Fruit fly (Drosophila melanogaster) whole organism, embryonic: ENCODE results near the gene Nup107.

Experiments used
- B-H2 ChIP-seq: fragments of 200-800 bp; sonication (Bioruptor generic); optimal IDR thresholded peaks from 2 replicates; lab custom pipeline; 2018; ENCODE audit warnings: missing biosample characterization, mild to moderate bottlenecking, missing genetic modification characterization
- Blimp-1 ChIP-seq: fragments of 200-800 bp; sonication (Bioruptor generic); optimal IDR thresholded peaks from 3 replicates; lab custom pipeline; 2018; ENCODE audit warnings: missing biosample characterization, missing genetic modification characterization, mild to moderate bottlenecking, moderate library complexity, missing genetic modification reagents
- CG11398 ChIP-seq: fragments of 200-800 bp; sonication (Bioruptor generic); optimal IDR thresholded peaks from 2 replicates; lab custom pipeline; 2016; ENCODE audit warnings: missing biosample characterization, missing genetic modification characterization
- CG11723 ChIP-seq: fragments of 200-800 bp; sonication (Bioruptor generic); optimal IDR thresholded peaks from 2 replicates; lab custom pipeline; 2017; ENCODE audit warnings: missing biosample characterization, mild to moderate bottlenecking, missing genetic modification characterization
- CG12659 ChIP-seq: fragments of 200-800 bp; sonication (Bioruptor generic); optimal IDR thresholded peaks from 3 replicates; lab custom pipeline; 2017; ENCODE audit warnings: mild to moderate bottlenecking, missing biosample characterization, missing genetic modification reagents, missing genetic modification characterization
- CG13894 ChIP-seq: fragments of 200-800 bp; sonication (Bioruptor generic); optimal IDR thresholded peaks from 3 replicates; lab custom pipeline; 2018; ENCODE audit warnings: missing biosample characterization, mild to moderate bottlenecking, missing genetic modification characterization, moderate library complexity
- CG1792 ChIP-seq: fragments of 200-800 bp; sonication (Bioruptor generic); optimal IDR thresholded peaks from 2 replicates; lab custom pipeline; 2016; ENCODE audit warnings: missing biosample characterization, missing genetic modification characterization
- CG18011 ChIP-seq: fragments of 200-800 bp; sonication (Bioruptor generic); optimal IDR thresholded peaks from 2 replicates; lab custom pipeline; 2017; ENCODE audit warnings: missing biosample characterization, missing genetic modification characterization, mild to moderate bottlenecking, moderate library complexity, missing genotype
- CG2678 ChIP-seq: fragments of 200-800 bp; sonication (Bioruptor generic); optimal IDR thresholded peaks from 3 replicates; lab custom pipeline; 2019; ENCODE audit warnings: missing biosample characterization, mild to moderate bottlenecking, missing genetic modification characterization, moderate library complexity
- CG31365 ChIP-seq: fragments of 200-800 bp; sonication (Bioruptor generic); optimal IDR thresholded peaks from 2 replicates; lab custom pipeline; 2018; ENCODE audit warnings: missing biosample characterization, mild to moderate bottlenecking, missing genetic modification characterization
- CG32532 ChIP-seq: fragments of 200-800 bp; sonication (Bioruptor generic); IDR thresholded peaks from 2 replicates; pipeline ENCODE4 v1.3.6; 2022; ENCODE audit warnings: missing biosample characterization, missing genetic modification characterization
- CG3726 ChIP-seq: fragments of 200-800 bp; sonication (Bioruptor generic); IDR thresholded peaks from 3 replicates; pipeline ENCODE4, ENCODE4 v1.3.6; 2022; ENCODE audit warnings: missing biosample characterization, missing genetic modification characterization
- CG7556 ChIP-seq: fragments of 200-800 bp; sonication (Bioruptor generic); optimal IDR thresholded peaks from 2 replicates; lab custom pipeline; 2017; ENCODE audit warnings: missing biosample characterization, mild to moderate bottlenecking, missing genetic modification characterization
- CG8359 ChIP-seq: fragments of 200-800 bp; sonication (Bioruptor generic); optimal IDR thresholded peaks from 2 replicates; lab custom pipeline; 2017; ENCODE audit warnings: missing biosample characterization, mild to moderate bottlenecking, missing genetic modification characterization, borderline replicate concordance
- CG9876 ChIP-seq: fragments of 200-800 bp; sonication (Bioruptor generic); optimal IDR thresholded peaks from 2 replicates; lab custom pipeline; 2016; ENCODE audit warnings: missing biosample characterization, missing genetic modification characterization
- D19B ChIP-seq: fragments of 200-800 bp; sonication (Bioruptor generic); optimal IDR thresholded peaks from 2 replicates; lab custom pipeline; 2017; ENCODE audit warnings: missing biosample characterization, mild to moderate bottlenecking, missing genetic modification characterization
- Doc2 ChIP-seq: fragments of 200-800 bp; sonication (Bioruptor generic); IDR thresholded peaks from 2 replicates; pipeline ENCODE4 v1.3.6; 2022; ENCODE audit warnings: missing biosample characterization, missing genetic modification characterization
- E2f2 ChIP-seq: fragments of 200-800 bp; sonication (Bioruptor generic); IDR thresholded peaks from 2 replicates; pipeline ENCODE4 v1.3.6; 2022; ENCODE audit warnings: missing biosample characterization, missing genetic modification characterization
- Lim3 ChIP-seq: fragments of 200-800 bp; sonication (Bioruptor generic); IDR thresholded peaks from 2 replicates; pipeline ENCODE4 v1.3.6; 2022; ENCODE audit warnings: missing biosample characterization, missing genetic modification characterization
- MBD-R2 ChIP-seq: fragments of 200-800 bp; sonication (Bioruptor generic); IDR thresholded peaks from 2 replicates; pipeline ENCODE4 v1.3.6; 2022; ENCODE audit warnings: missing biosample characterization, missing genetic modification characterization
- Poxn ChIP-seq: fragments of 200-800 bp; sonication (Bioruptor generic); IDR thresholded peaks from 2 replicates; pipeline ENCODE4 v1.3.6; 2022; ENCODE audit warnings: missing biosample characterization, missing genetic modification characterization
- Sry-β ChIP-seq: fragments of 200-800 bp; sonication (Bioruptor generic); optimal IDR thresholded peaks from 2 replicates; lab custom pipeline; 2018; ENCODE audit warnings: missing biosample characterization, mild to moderate bottlenecking, missing genetic modification characterization, moderate library complexity
- Trl ChIP-seq, 3 experiments: fragments of >200 bp in 2 of 3; fragments of 200-800 bp in 1 of 3; sonication (Bioruptor generic) in 1 of 3; optimal IDR thresholded peaks; 2 replicates in 1 of 3; 3 replicates in 2 of 3; lab custom pipeline; 2016 to 2017; ENCODE audit warnings: missing biosample characterization in 1 of 3, missing genetic modification characterization in 1 of 3
- Xrp1 ChIP-seq: fragments of 200-800 bp; sonication (Bioruptor generic); IDR thresholded peaks from 2 replicates; pipeline ENCODE4 v1.3.6; 2022; ENCODE audit warnings: missing biosample characterization, missing genetic modification characterization
- YL-1 ChIP-seq: fragments of 200-800 bp; sonication (Bioruptor generic); optimal IDR thresholded peaks from 3 replicates; lab custom pipeline; 2017; ENCODE audit warnings: missing biosample characterization, mild to moderate bottlenecking, missing genetic modification characterization
- abd-A ChIP-seq: fragments of 200-800 bp; sonication (Bioruptor generic); optimal IDR thresholded peaks from 3 replicates; lab custom pipeline; 2019; ENCODE audit warnings: missing biosample characterization, mild to moderate bottlenecking, missing genetic modification characterization, moderate library complexity
- amos ChIP-seq: fragments of 200-800 bp; sonication (Bioruptor generic); IDR thresholded peaks from 2 replicates; pipeline ENCODE4 v1.3.6; 2022; ENCODE audit warnings: missing biosample characterization, missing genetic modification characterization; ENCODE audit not compliant: partially characterized antibody
- bab2 ChIP-seq: fragments of 200-800 bp; sonication (Bioruptor generic); optimal IDR thresholded peaks from 2 replicates; lab custom pipeline; 2016; ENCODE audit warnings: missing biosample characterization, missing genetic modification characterization
- croc ChIP-seq: fragments of 200-800 bp; sonication (Bioruptor generic); conservative IDR thresholded peaks from 3 replicates; pipeline ENCODE4 v1.3.6; 2022; ENCODE audit warnings: missing biosample characterization, missing genetic modification characterization
- danr ChIP-seq: fragments of 200-800 bp; sonication (Bioruptor generic); IDR thresholded peaks from 2 replicates; pipeline ENCODE4 v1.3.6; 2022; ENCODE audit warnings: missing biosample characterization, missing genetic modification characterization
- disco-r ChIP-seq: fragments of 200-800 bp; sonication (Bioruptor generic); optimal IDR thresholded peaks from 2 replicates; lab custom pipeline; 2016; ENCODE audit warnings: missing biosample characterization, missing genetic modification characterization
- dmrt11E ChIP-seq: fragments of 200-800 bp; sonication (Bioruptor generic); optimal IDR thresholded peaks from 3 replicates; lab custom pipeline; 2018; ENCODE audit warnings: missing biosample characterization, mild to moderate bottlenecking, missing genetic modification characterization, moderate library complexity
- emc ChIP-seq: fragments of 200-800 bp; sonication (Bioruptor generic); optimal IDR thresholded peaks from 2 replicates; lab custom pipeline; 2016; ENCODE audit warnings: missing biosample characterization, missing genetic modification characterization
- eve ChIP-seq, 2 experiments: fragments of >200 bp; optimal IDR thresholded peaks; 2 replicates each; lab custom pipeline; 2017; ENCODE audit warnings: missing biosample characterization in 2 of 2, missing genetic modification characterization in 2 of 2
- ewg ChIP-seq: fragments of 200-800 bp; sonication (Bioruptor generic); optimal IDR thresholded peaks from 3 replicates; lab custom pipeline; 2017; ENCODE audit warnings: mild to moderate bottlenecking, missing biosample characterization, missing genetic modification reagents, missing genetic modification characterization
- fd96Cb ChIP-seq: fragments of 200-800 bp; sonication (Bioruptor generic); optimal IDR thresholded peaks from 2 replicates; lab custom pipeline; 2018; ENCODE audit warnings: missing biosample characterization, mild to moderate bottlenecking, missing genetic modification characterization, moderate library complexity
- gem ChIP-seq: fragments of 200-800 bp; sonication (Bioruptor generic); optimal IDR thresholded peaks from 2 replicates; lab custom pipeline; 2019; ENCODE audit warnings: missing biosample characterization, mild to moderate bottlenecking, missing genetic modification characterization, moderate library complexity
- grau ChIP-seq: fragments of 200-800 bp; optimal IDR thresholded peaks from 3 replicates; lab custom pipeline; 2019; ENCODE audit warnings: missing biosample characterization, mild to moderate bottlenecking, missing genetic modification characterization, moderate library complexity
- gt ChIP-seq: fragments of 200-800 bp; sonication (Bioruptor generic); IDR thresholded peaks from 2 replicates; pipeline ENCODE4 v1.3.6; 2022; ENCODE audit warnings: missing biosample characterization, missing genetic modification characterization
- kah ChIP-seq: fragments of 200-800 bp; sonication (Bioruptor generic); optimal IDR thresholded peaks from 2 replicates; lab custom pipeline; 2018; ENCODE audit warnings: missing biosample characterization, mild to moderate bottlenecking, missing genetic modification characterization
- pfk ChIP-seq: fragments of 200-800 bp; sonication (Bioruptor generic); optimal IDR thresholded peaks from 2 replicates; lab custom pipeline; 2018; ENCODE audit warnings: missing biosample characterization, mild to moderate bottlenecking, missing genetic modification characterization, moderate library complexity
- pita ChIP-seq: fragments of 200-800 bp; sonication (Bioruptor generic); optimal IDR thresholded peaks from 2 replicates; lab custom pipeline; 2017; ENCODE audit warnings: missing biosample characterization, mild to moderate bottlenecking, missing genetic modification characterization
- row ChIP-seq: fragments of 200-800 bp; sonication (Bioruptor generic); IDR thresholded peaks from 3 replicates; pipeline ENCODE4 v1.3.6; 2022; ENCODE audit warnings: missing biosample characterization, missing genetic modification characterization
- sc ChIP-seq, 3 experiments: fragments of >200 bp in 2 of 3; fragments of 200-800 bp in 1 of 3; sonication (Bioruptor generic) in 1 of 3; optimal IDR thresholded peaks; 2 replicates in 2 of 3; 3 replicates in 1 of 3; lab custom pipeline; 2017; ENCODE audit warnings: mild to moderate bottlenecking in 1 of 3, missing biosample characterization in 1 of 3, missing genetic modification characterization in 1 of 3, missing genetic modification reagents in 1 of 3
- trem ChIP-seq: fragments of 200-800 bp; optimal IDR thresholded peaks from 3 replicates; lab custom pipeline; 2019; ENCODE audit warnings: missing biosample characterization, mild to moderate bottlenecking, missing genetic modification characterization, moderate library complexity
- unc-4 ChIP-seq: fragments of 200-800 bp; sonication (Bioruptor generic); IDR thresholded peaks from 2 replicates; pipeline ENCODE4 v1.3.6; 2022; ENCODE audit warnings: missing biosample characterization, missing genetic modification characterization; ENCODE audit not compliant: partially characterized antibody
- vvl ChIP-seq: fragments of 200-800 bp; sonication (Bioruptor generic); IDR thresholded peaks from 2 replicates; pipeline ENCODE4 v1.3.6; 2022; ENCODE audit warnings: missing biosample characterization, missing genetic modification characterization
- zfh1 ChIP-seq: fragments of 200-800 bp; sonication (Bioruptor generic); IDR thresholded peaks from 3 replicates; pipeline ENCODE4 v1.3.6; 2022; ENCODE audit warnings: missing biosample characterization, missing genetic modification characterization

The Nup107 gene

dm6 chr2L:10760422-10761166 lies 24.7 kb upstream of the Nup107 start, which contains the start of gene CG6495 (continued):
- TF ChIP-seq vvl (GFP tag; lab: Robert Waterston, UW) (peak; percentile 65), zfh1 (GFP tag; lab: Robert Waterston, UW) (0 out of 3 replicates have a peak, but pooled peaks have one; percentile 13), croc (GFP tag; lab: Robert Waterston, UW) (peak; percentile 30; the same call in 2 of the 3 replicates), eve (GFP tag; optimal IDR thresholded peaks at IDR 0.05; lab: Kevin White, UChicago) (no peak), pfk (GFP tag; lab: Kevin White, UChicago) (no peak), CG8359 (GFP tag; lab: Kevin White, UChicago) (no peak), dmrt11E (no peak), CG11398 (GFP tag; lab: Kevin White, UChicago) (no peak), danr (no peak), Sry-β (GFP tag; lab: Kevin White, UChicago) (no peak), CG13894 (peak; percentile 48), pita (GFP tag; lab: Kevin White, UChicago) (no peak), CG31365 (no peak), CG18011 (no peak), bab2 (GFP tag; lab: Kevin White, UChicago) (peak; percentile 33), grau (tag; lab: Kevin White, UChicago) (peak; percentile 74), gem (tag; lab: Kevin White, UChicago) (peak; percentile 80), CG2678 (tag; lab: Kevin White, UChicago) (peak; percentile 85), unc-4 (GFP tag; lab: Robert Waterston, UW) (no peak), E2f2 (GFP tag; lab: Robert Waterston, UW) (no peak), gt (GFP tag; lab: Robert Waterston, UW) (no peak), fd96Cb (peak; percentile 47), trem (tag; lab: Kevin White, UChicago) (peak; percentile 18), row (GFP tag; lab: Robert Waterston, UW) (peak; percentile 76), Doc2 (GFP tag; lab: Robert Waterston, UW) (no peak), Xrp1 (peak; percentile 52; the same call in 1 of the 2 replicates), Trl (optimal IDR thresholded peaks at IDR 0.05; lab: Kevin White, UChicago) (no peak), Trl (GFP tag; optimal IDR thresholded peaks at IDR 0.05; lab: Kevin White, UChicago) (no peak), CG32532 (GFP tag; lab: Robert Waterston, UW) (peak; percentile 56; the same call in 1 of the 2 replicates), Lim3 (GFP tag; lab: Robert Waterston, UW) (no peak), Blimp-1 (GFP tag; lab: Kevin White, UChicago) (peak; percentile 59), disco-r (no peak), amos (GFP tag; lab: Robert Waterston, UW) (no peak), CG7556 (peak; percentile 85), Poxn (GFP tag; lab: Robert Waterston, UW) (no peak), CG9876 (no peak), kah (GFP tag; lab: Kevin White, UChicago) (no peak), CG3726 (GFP tag; lab: Robert Waterston, UW) (no peak), D19B (no peak), CG1792 (GFP tag; lab: Kevin White, UChicago) (no peak), CG12659 (GFP tag; lab: Kevin White, UChicago) (peak; percentile 65), ewg (no peak), MBD-R2 (GFP tag; lab: Robert Waterston, UW) (peak; percentile 15; the same call in 1 of the 2 replicates), emc (GFP tag; lab: Kevin White, UChicago) (no peak), YL-1 (GFP tag; lab: Kevin White, UChicago) (no peak), CG11723 (GFP tag; lab: Kevin White, UChicago) (no peak), sc (optimal IDR thresholded peaks at IDR 0.05; lab: Kevin White, UChicago) (no peak), sc (GFP tag; optimal IDR thresholded peaks at IDR 0.05; lab: Kevin White, UChicago) (no peak), abd-A (tag; lab: Kevin White, UChicago) (peak; percentile 90), B-H2 (GFP tag; lab: Kevin White, UChicago) (no peak)
